Worm (Caenorhabditis elegans) whole organism, late embryonic: ENCODE results near the gene R10D12.7.

ENCODE experiments used
- C08G9.2 ChIP-seq: sonication (generic microtip); optimal IDR thresholded peaks from 2 replicates; lab custom pipeline; 2016; ENCODE audit warnings: mild to moderate bottlenecking, missing genetic modification characterization, moderate library complexity, missing compliant biosample characterization
- F13H6.1 ChIP-seq: sonication (generic microtip); optimal IDR thresholded peaks from 2 replicates; lab custom pipeline; 2016; ENCODE audit warnings: missing genetic modification characterization, missing compliant biosample characterization
- ama-1 ChIP-seq: fragments of 150-350 bp; optimal IDR thresholded peaks from 2 replicates; lab custom pipeline; 2014
- ceh-18 ChIP-seq: sonication (generic microtip); optimal IDR thresholded peaks from 2 replicates; lab custom pipeline; 2016; ENCODE audit warnings: missing genetic modification characterization, missing compliant biosample characterization
- ceh-34 ChIP-seq: sonication (generic microtip); optimal IDR thresholded peaks from 2 replicates; lab custom pipeline; 2016; ENCODE audit warnings: mild to moderate bottlenecking, missing genetic modification characterization, missing compliant biosample characterization
- ceh-9 ChIP-seq: sonication (generic microtip); optimal IDR thresholded peaks from 2 replicates; lab custom pipeline; 2016; ENCODE audit warnings: mild to moderate bottlenecking, missing genetic modification characterization, inconsistent platforms, missing compliant biosample characterization
- dmd-4 ChIP-seq: sonication (generic microtip); optimal IDR thresholded peaks from 2 replicates; lab custom pipeline; 2016; ENCODE audit warnings: borderline replicate concordance, missing genetic modification characterization, missing compliant biosample characterization
- fkh-10 ChIP-seq: fragments of 150-350 bp; optimal IDR thresholded peaks from 2 replicates; lab custom pipeline; 2014; ENCODE audit warnings: missing biosample characterization, missing genetic modification reagents, missing genetic modification characterization
- hlh-13 ChIP-seq: fragments of 200-800 bp; sonication (Bioruptor generic); optimal IDR thresholded peaks from 2 replicates; lab custom pipeline; 2018; ENCODE audit warnings: mild to moderate bottlenecking, missing genetic modification characterization, missing compliant biosample characterization
- unc-42 ChIP-seq: sonication (generic microtip); optimal IDR thresholded peaks from 2 replicates; lab custom pipeline; 2016; ENCODE audit warnings: missing genotype, missing genetic modification characterization, missing compliant biosample characterization
- unc-86 ChIP-seq: sonication (generic microtip); optimal IDR thresholded peaks from 2 replicates; lab custom pipeline; 2016; ENCODE audit warnings: missing genetic modification characterization, missing compliant biosample characterization

DNA sequence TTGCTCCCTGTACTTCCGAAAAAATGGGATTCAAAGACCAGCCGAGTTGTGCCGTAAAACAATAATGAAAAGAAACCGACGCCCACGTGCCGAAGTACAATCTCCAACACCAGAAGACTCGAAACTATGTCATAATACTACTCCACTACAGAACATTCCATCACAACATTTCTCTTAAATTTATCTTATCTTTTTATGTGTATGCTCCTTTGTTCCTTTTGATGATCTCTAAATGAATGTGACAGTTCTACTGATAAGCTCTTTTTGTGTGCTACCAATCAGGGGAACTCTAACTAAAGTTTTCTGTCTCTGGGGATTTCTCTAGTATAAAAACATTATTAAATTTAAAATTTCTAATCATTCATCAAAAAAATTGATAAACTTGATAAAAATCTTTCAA is 37.0 kb downstream of the R10D12.7 start:
- TF ChIP-seq fkh-10 (GFP tag; lab: Kevin White, UChicago) (no peak), ceh-34 (tag; lab: Kevin White, UChicago) (no peak), unc-42 (tag; lab: Kevin White, UChicago) (no peak), ceh-18 (tag; lab: Kevin White, UChicago) (no peak), F13H6.1 (tag; lab: Kevin White, UChicago) (no peak), unc-86 (tag; lab: Kevin White, UChicago) (no peak), ceh-9 (tag; lab: Kevin White, UChicago) (no peak), hlh-13 (no peak), C08G9.2 (tag; lab: Kevin White, UChicago) (no peak), ama-1 (lab: Kevin White, UChicago) (no peak), dmd-4 (tag; lab: Kevin White, UChicago) (no peak)
